Fruit fly (Drosophila melanogaster) whole organism, prepupa: Measurements from ENCODE around the gene ru.
A peak's percentile ranks its signal among the peaks of the same experiment; 100 is the strongest.

Source experiments
- Blimp-1 ChIP-seq: fragments of 200-800 bp; sonication (Bioruptor generic); optimal IDR thresholded peaks from 3 replicates; lab custom pipeline; 2017; ENCODE audit warnings: missing biosample characterization, missing genetic modification characterization, mild to moderate bottlenecking, moderate library complexity, missing genetic modification reagents
- CG10631 ChIP-seq: fragments of 200-800 bp; sonication (Bioruptor generic); optimal IDR thresholded peaks from 2 replicates; lab custom pipeline; 2016; ENCODE audit warnings: missing biosample characterization, missing genetic modification characterization
- CG10669 ChIP-seq: fragments of 200-800 bp; sonication (Bioruptor generic); optimal IDR thresholded peaks from 3 replicates; lab custom pipeline; 2018; ENCODE audit warnings: missing biosample characterization, mild to moderate bottlenecking, missing genetic modification characterization, moderate library complexity
- CG11294 ChIP-seq: fragments of 200-800 bp; sonication (Bioruptor generic); IDR thresholded peaks from 2 replicates; pipeline ENCODE4 v1.3.6; 2022; ENCODE audit warnings: missing biosample characterization, missing genetic modification characterization
- CG11762 ChIP-seq: fragments of 200-800 bp; sonication (Bioruptor generic); optimal IDR thresholded peaks from 3 replicates; lab custom pipeline; 2016; ENCODE audit warnings: missing biosample characterization, missing genetic modification characterization; ENCODE audit not compliant: insufficient read depth
- CG11902 ChIP-seq: fragments of 200-800 bp; sonication (Bioruptor generic); optimal IDR thresholded peaks from 3 replicates; lab custom pipeline; 2016; ENCODE audit warnings: missing biosample characterization, missing genetic modification characterization
- CG1621 ChIP-seq: fragments of 200-800 bp; sonication (Bioruptor generic); optimal IDR thresholded peaks from 3 replicates; lab custom pipeline; 2018; ENCODE audit warnings: missing biosample characterization, mild to moderate bottlenecking, missing genetic modification characterization
- CG3032 ChIP-seq: fragments of 200-800 bp; optimal IDR thresholded peaks from 2 replicates; lab custom pipeline; 2019; ENCODE audit warnings: missing biosample characterization, mild to moderate bottlenecking, missing genetic modification characterization, moderate library complexity
- CG32006 ChIP-seq: fragments of 200-800 bp; sonication (Bioruptor generic); optimal IDR thresholded peaks from 3 replicates; lab custom pipeline; 2017; ENCODE audit warnings: missing biosample characterization, mild to moderate bottlenecking, missing genetic modification characterization
- CG34406 ChIP-seq: fragments of 200-800 bp; sonication (Bioruptor generic); optimal IDR thresholded peaks from 3 replicates; lab custom pipeline; 2016; ENCODE audit warnings: missing biosample characterization, missing genetic modification characterization
- CG4318 ChIP-seq: fragments of 200-800 bp; sonication (Bioruptor generic); optimal IDR thresholded peaks from 3 replicates; lab custom pipeline; 2017; ENCODE audit warnings: missing biosample characterization, mild to moderate bottlenecking, missing genetic modification characterization
- CG6163 ChIP-seq: fragments of 200-800 bp; sonication (Bioruptor generic); IDR thresholded peaks from 3 replicates; pipeline ENCODE4 v1.3.6; 2022; ENCODE audit warnings: missing biosample characterization, missing genetic modification characterization
- CG6276 ChIP-seq: fragments of 200-800 bp; sonication (Bioruptor generic); optimal IDR thresholded peaks from 2 replicates; lab custom pipeline; 2017; ENCODE audit warnings: missing biosample characterization, mild to moderate bottlenecking, missing genetic modification characterization
- CG6792 ChIP-seq: fragments of 200-800 bp; sonication (Bioruptor generic); optimal IDR thresholded peaks from 3 replicates; lab custom pipeline; 2016; ENCODE audit warnings: missing biosample characterization, missing genetic modification characterization
- CG6808 ChIP-seq: fragments of 200-800 bp; sonication (Bioruptor generic); optimal IDR thresholded peaks from 3 replicates; lab custom pipeline; 2017; ENCODE audit warnings: missing biosample characterization, missing genetic modification characterization, mild to moderate bottlenecking, moderate library complexity, missing genetic modification reagents
- CG7368 ChIP-seq: fragments of 200-800 bp; sonication (Bioruptor generic); optimal IDR thresholded peaks from 3 replicates; lab custom pipeline; 2016; ENCODE audit warnings: missing biosample characterization, missing genetic modification characterization
- CG8632 ChIP-seq: fragments of 200-800 bp; sonication (Bioruptor generic); optimal IDR thresholded peaks from 3 replicates; lab custom pipeline; 2016; ENCODE audit warnings: missing biosample characterization, missing genetic modification characterization
- Eip75B ChIP-seq: fragments of 200-800 bp; sonication (Bioruptor generic); optimal IDR thresholded peaks from 3 replicates; lab custom pipeline; 2016; ENCODE audit warnings: missing biosample characterization, missing genetic modification characterization
- Eip78C ChIP-seq: fragments of 200-800 bp; sonication (Bioruptor generic); peaks from one replicate; lab custom pipeline; 2016; ENCODE audit warnings: missing biosample characterization, missing genetic modification characterization
- Eip93F ChIP-seq: fragments of 200-800 bp; sonication (Bioruptor generic); optimal IDR thresholded peaks from 2 replicates; lab custom pipeline; 2016; ENCODE audit warnings: missing biosample characterization, mild to moderate bottlenecking, missing genetic modification characterization
- Ets21C ChIP-seq: fragments of 200-800 bp; sonication (Bioruptor generic); optimal IDR thresholded peaks from 3 replicates; lab custom pipeline; 2016; ENCODE audit warnings: missing biosample characterization, missing genetic modification characterization
- Gug ChIP-seq: fragments of 200-800 bp; sonication (Bioruptor generic); IDR thresholded peaks from 2 replicates; pipeline ENCODE4 v1.3.6; 2022; ENCODE audit warnings: missing biosample characterization, missing genetic modification characterization
- Hr39 ChIP-seq: fragments of 200-800 bp; sonication (Bioruptor generic); optimal IDR thresholded peaks from 2 replicates; lab custom pipeline; 2016; ENCODE audit warnings: missing biosample characterization, missing genetic modification characterization
- Hr4 ChIP-seq: fragments of 200-800 bp; sonication (Bioruptor generic); optimal IDR thresholded peaks from 3 replicates; lab custom pipeline; 2016; ENCODE audit warnings: missing biosample characterization, missing genetic modification characterization
- Lpt ChIP-seq: fragments of 200-800 bp; sonication (Bioruptor generic); optimal IDR thresholded peaks from 3 replicates; lab custom pipeline; 2016; ENCODE audit warnings: missing biosample characterization, missing genetic modification characterization
- OdsH ChIP-seq: fragments of 200-800 bp; sonication (Bioruptor generic); optimal IDR thresholded peaks from 3 replicates; lab custom pipeline; 2016; ENCODE audit warnings: missing biosample characterization, missing genetic modification characterization
- Smox ChIP-seq: fragments of 200-800 bp; sonication (Bioruptor generic); optimal IDR thresholded peaks from 3 replicates; lab custom pipeline; 2016; ENCODE audit warnings: missing biosample characterization, missing genetic modification characterization
- Sox102F ChIP-seq: fragments of 200-800 bp; sonication (Bioruptor generic); optimal IDR thresholded peaks from 2 replicates; lab custom pipeline; 2016; ENCODE audit warnings: missing biosample characterization, mild to moderate bottlenecking, missing genetic modification characterization
- Sox14 ChIP-seq: fragments of 200-800 bp; sonication (Bioruptor generic); optimal IDR thresholded peaks from 3 replicates; lab custom pipeline; 2016; ENCODE audit warnings: missing biosample characterization, missing genetic modification characterization
- Sox15 ChIP-seq: fragments of 200-800 bp; sonication (Bioruptor generic); optimal IDR thresholded peaks from 3 replicates; lab custom pipeline; 2016; ENCODE audit warnings: missing biosample characterization, missing genetic modification characterization
- acj6 ChIP-seq: fragments of 200-800 bp; sonication (Bioruptor generic); optimal IDR thresholded peaks from 3 replicates; lab custom pipeline; 2016; ENCODE audit warnings: missing biosample characterization, missing genetic modification characterization
- dsx ChIP-seq: fragments of 200-800 bp; optimal IDR thresholded peaks from 3 replicates; lab custom pipeline; 2019; ENCODE audit warnings: missing biosample characterization, mild to moderate bottlenecking, missing genetic modification characterization, moderate library complexity; ENCODE audit not compliant: poor library complexity, severe bottlenecking
- eg ChIP-seq: fragments of 200-800 bp; sonication (Bioruptor generic); IDR thresholded peaks from 3 replicates; pipeline ENCODE4 v1.3.6; 2022; ENCODE audit warnings: missing biosample characterization, missing genetic modification characterization
- esn ChIP-seq: fragments of 200-800 bp; sonication (Bioruptor generic); optimal IDR thresholded peaks from 2 replicates; lab custom pipeline; 2016; ENCODE audit warnings: missing biosample characterization, mild to moderate bottlenecking, missing genetic modification characterization, moderate library complexity
- fkh ChIP-seq: fragments of 200-800 bp; sonication (Bioruptor generic); optimal IDR thresholded peaks from 3 replicates; lab custom pipeline; 2017; ENCODE audit warnings: missing biosample characterization, mild to moderate bottlenecking, missing genetic modification characterization, moderate library complexity
- net ChIP-seq: fragments of 200-800 bp; sonication (Bioruptor generic); optimal IDR thresholded peaks from 3 replicates; lab custom pipeline; 2016; ENCODE audit warnings: missing biosample characterization, missing genetic modification characterization
- pdm3 ChIP-seq: fragments of 200-800 bp; sonication (Bioruptor generic); optimal IDR thresholded peaks from 3 replicates; lab custom pipeline; 2016; ENCODE audit warnings: missing biosample characterization, missing genetic modification characterization
- salr ChIP-seq, 2 experiments: fragments of 200-800 bp; sonication (Bioruptor generic); optimal IDR thresholded peaks; 3 replicates each; lab custom pipeline; 2016 to 2018; ENCODE audit warnings: missing biosample characterization in 2 of 2, missing genetic modification characterization in 2 of 2, mild to moderate bottlenecking in 1 of 2
- spab ChIP-seq: fragments of 200-800 bp; sonication (Bioruptor generic); optimal IDR thresholded peaks from 2 replicates; lab custom pipeline; 2017; ENCODE audit warnings: missing biosample characterization, mild to moderate bottlenecking, missing genetic modification characterization, missing genetic modification reagents
- ss ChIP-seq, 2 experiments: fragments of 200-800 bp; sonication (Bioruptor generic); optimal IDR thresholded peaks; 2 replicates in 1 of 2; 3 replicates in 1 of 2; lab custom pipeline; 2017 to 2018; ENCODE audit warnings: mild to moderate bottlenecking in 2 of 2, missing biosample characterization in 2 of 2, missing genetic modification characterization in 2 of 2, moderate library complexity in 1 of 2
- svp ChIP-seq: fragments of 200-800 bp; sonication (Bioruptor generic); peaks from one replicate; lab custom pipeline; 2016; ENCODE audit warnings: missing biosample characterization, missing genetic modification characterization
- vri ChIP-seq: fragments of 200-800 bp; sonication (Bioruptor generic); optimal IDR thresholded peaks from 3 replicates; lab custom pipeline; 2016; ENCODE audit warnings: missing biosample characterization, mild to moderate bottlenecking, missing genetic modification characterization

Gene ru

DNA sequence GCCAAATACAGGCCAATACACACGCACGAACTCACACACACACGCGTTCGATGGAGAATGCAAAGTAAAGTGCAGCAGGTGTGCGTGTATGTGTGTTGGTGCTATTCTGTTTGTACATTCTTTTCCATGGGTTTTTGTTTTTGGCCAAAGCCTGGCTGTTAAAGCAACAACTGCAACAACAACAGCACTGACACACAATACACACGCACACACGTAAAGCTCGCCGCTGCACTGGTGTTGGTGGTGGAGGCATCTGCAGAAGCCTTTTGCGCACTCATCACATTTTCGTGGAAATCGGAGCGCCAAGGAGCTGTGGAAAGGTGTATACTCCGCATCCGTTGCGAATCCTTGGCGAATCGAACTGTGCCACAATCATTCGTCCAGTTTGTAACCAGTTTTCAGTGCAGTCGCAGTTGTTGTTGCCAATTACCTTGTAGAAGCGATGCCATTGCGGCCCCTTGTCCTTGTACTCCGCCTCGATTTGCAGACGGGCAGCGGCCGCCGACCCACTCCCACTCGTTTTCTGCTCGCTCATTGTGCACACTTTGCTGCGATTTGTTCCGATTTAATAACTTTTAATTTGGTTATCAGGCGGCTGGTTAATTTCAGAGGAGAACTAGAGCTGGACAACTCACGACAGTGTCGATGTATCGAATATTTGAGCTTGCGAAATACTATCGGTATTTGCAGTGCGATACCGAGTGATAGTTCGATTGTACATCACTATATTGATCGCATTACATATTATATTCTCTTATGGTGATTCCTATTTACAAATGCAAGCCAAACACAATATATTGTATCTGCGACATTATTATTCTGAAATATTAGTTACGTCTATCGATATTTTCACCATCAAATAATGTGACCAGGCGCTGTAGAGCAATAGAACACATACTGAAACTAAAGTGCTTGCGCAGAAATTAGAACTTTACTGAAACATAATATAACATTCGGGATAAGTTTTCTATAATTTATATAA lies 20.2 kb upstream of the ru start (continued):
- TF ChIP-seq Smox (GFP tag; lab: Kevin White, UChicago) (peak; percentile 52), Eip75B (GFP tag; lab: Kevin White, UChicago) (peak; percentile 10), Sox102F (GFP tag; lab: Kevin White, UChicago) (peak; percentile 30), OdsH (GFP tag; lab: Kevin White, UChicago) (peak; percentile 45), acj6 (GFP tag; lab: Kevin White, UChicago) (peak; percentile 37), CG6792 (peak; percentile 34)
- TF ChIP-seq, all 60 proteins: peak for 34

DNA sequence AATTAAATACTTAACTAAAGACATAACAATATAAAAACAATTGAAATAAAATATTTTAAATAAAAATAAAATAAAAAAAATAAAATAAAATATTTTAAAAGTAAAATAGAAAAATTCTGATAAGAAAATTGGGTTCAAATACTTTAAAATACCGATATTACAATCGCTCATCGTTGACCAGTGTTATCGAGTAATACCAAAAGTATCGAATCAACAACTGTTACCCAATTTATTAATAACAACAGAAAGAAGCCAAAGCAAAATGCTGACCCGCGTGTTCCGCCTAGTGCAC lies 19.6 kb upstream of the ru start, which contains the start of gene CG9166:
Gene CG9166 (plus strand): TSS at position 193 of the 292 bp plus-strand sequence.
- TF ChIP-seq Blimp-1 (GFP tag; lab: Kevin White, UChicago), result no peak
- TF ChIP-seq Eip78C (GFP tag; lab: Kevin White, UChicago), result no peak
- no peak for TF ChIP-seq CG11762 (GFP tag; lab: Kevin White, UChicago)
- no peak for TF ChIP-seq vri (GFP tag; lab: Kevin White, UChicago)
- no peak for TF ChIP-seq Ets21C (GFP tag; lab: Kevin White, UChicago)
- no peak for TF ChIP-seq CG4318 (GFP tag; lab: Kevin White, UChicago)
- no peak for TF ChIP-seq CG32006
- TF ChIP-seq dsx (GFP tag; lab: Kevin White, UChicago), result no peak
- no peak for TF ChIP-seq Hr39
- TF ChIP-seq CG10669 (GFP tag; lab: Kevin White, UChicago), result no peak
- TF ChIP-seq CG1621 (tag; lab: Kevin White, UChicago), result no peak
- TF ChIP-seq Sox14 (GFP tag; lab: Kevin White, UChicago), result no peak
- TF ChIP-seq CG11902 (GFP tag; lab: Kevin White, UChicago), result no peak
- TF ChIP-seq ss (GFP tag; optimal IDR thresholded peaks at IDR 0.05; lab: Kevin White, UChicago), result no peak
- TF ChIP-seq CG8632 (GFP tag; lab: Kevin White, UChicago), result no peak

DNA sequence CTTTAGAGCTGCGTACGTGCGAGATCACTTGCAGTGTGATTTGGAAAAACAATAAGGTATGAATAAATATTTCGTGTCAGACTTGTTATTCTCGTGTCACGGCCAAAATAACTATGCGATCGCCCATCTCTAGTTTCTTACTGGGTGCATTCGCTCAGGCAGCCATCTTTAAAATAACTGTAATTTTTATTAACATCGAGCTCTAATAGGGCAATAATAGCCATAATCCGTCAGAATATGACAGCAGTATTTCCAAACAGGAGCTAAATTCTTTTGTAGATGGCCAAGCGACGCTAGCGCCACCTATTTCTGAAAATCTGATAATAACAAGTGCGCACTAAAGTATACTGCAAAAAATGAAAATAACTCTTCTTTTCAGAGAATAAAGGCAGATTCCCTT lies 18.4 kb upstream of the ru start:
- peak in 1 of 2 experiments; percentile 28 for TF ChIP-seq salr (GFP tag; optimal IDR thresholded peaks at IDR 0.05; lab: Kevin White, UChicago)
- TF ChIP-seq Eip93F (GFP tag; lab: Kevin White, UChicago), result no peak
- TF ChIP-seq Hr4 (GFP tag; lab: Kevin White, UChicago), result no peak
- peak; percentile 21 for TF ChIP-seq acj6 (GFP tag; lab: Kevin White, UChicago)
- TF ChIP-seq CG7368, result no peak
- TF ChIP-seq CG1621 (tag; lab: Kevin White, UChicago), result no peak
- TF ChIP-seq Lpt (GFP tag; lab: Kevin White, UChicago), result no peak
- TF ChIP-seq esn (GFP tag; lab: Kevin White, UChicago), result peak; percentile 49
- TF ChIP-seq CG34406 (GFP tag; lab: Kevin White, UChicago), result no peak
- peak; percentile 1 for TF ChIP-seq vri (GFP tag; lab: Kevin White, UChicago)
- peak; percentile 18; the same call in 1 of the 3 replicates for TF ChIP-seq eg
- no peak for TF ChIP-seq CG6163 (GFP tag; lab: Robert Waterston, UW)
- no peak for TF ChIP-seq CG11902 (GFP tag; lab: Kevin White, UChicago)
- no peak for TF ChIP-seq CG4318 (GFP tag; lab: Kevin White, UChicago)
- TF ChIP-seq CG3032 (tag; lab: Kevin White, UChicago), result no peak
- TF ChIP-seq spab, result no peak
- no peak for TF ChIP-seq CG11762 (GFP tag; lab: Kevin White, UChicago)
- TF ChIP-seq CG10669 (GFP tag; lab: Kevin White, UChicago), result no peak
- TF ChIP-seq Blimp-1 (GFP tag; lab: Kevin White, UChicago), result no peak
- TF ChIP-seq CG11294 (GFP tag; lab: Robert Waterston, UW), result no peak
- no peak for TF ChIP-seq CG6808 (GFP tag; lab: Kevin White, UChicago)
- TF ChIP-seq svp (GFP tag; lab: Kevin White, UChicago), result peak; percentile 77
- TF ChIP-seq Sox15 (GFP tag; lab: Kevin White, UChicago), result no peak
- TF ChIP-seq Ets21C (GFP tag; lab: Kevin White, UChicago), result no peak
- no peak for TF ChIP-seq fkh (GFP tag; lab: Kevin White, UChicago)
- TF ChIP-seq Smox (GFP tag; lab: Kevin White, UChicago), result peak; percentile 40
- TF ChIP-seq CG32006, result no peak
- no peak for TF ChIP-seq Gug (GFP tag; lab: Robert Waterston, UW)
- TF ChIP-seq pdm3 (GFP tag; lab: Kevin White, UChicago), result peak; percentile 33
- TF ChIP-seq dsx (GFP tag; lab: Kevin White, UChicago), result peak; percentile 6
- TF ChIP-seq CG6276 (GFP tag; lab: Kevin White, UChicago), result no peak
- peak; percentile 45 for TF ChIP-seq Hr39
- TF ChIP-seq Eip75B (GFP tag; lab: Kevin White, UChicago), result no peak
- TF ChIP-seq net (GFP tag; lab: Kevin White, UChicago), result no peak
- TF ChIP-seq CG10631, result no peak
- peak; percentile 24 for TF ChIP-seq OdsH (GFP tag; lab: Kevin White, UChicago)
- TF ChIP-seq ss (GFP tag; optimal IDR thresholded peaks at IDR 0.05; lab: Kevin White, UChicago), result no peak
